Worm (Caenorhabditis elegans): ENCODE results near the gene K04D7.6.

- no peak for TF ChIP-seq atf-7 (tag; optimal IDR thresholded peaks at IDR 0.05)
- no peak for TF ChIP-seq lin-54 (GFP tag; optimal IDR thresholded peaks at IDR 0.05)
- no peak for TF ChIP-seq nfya-1 (tag; optimal IDR thresholded peaks at IDR 0.05; ENCODE audit: borderline replicate concordance, insufficient read depth)
- no peak for TF ChIP-seq F37B4.10 (GFP tag; IDR thresholded peaks at IDR 0.05)
- TF ChIP-seq akir-1 (GFP tag; optimal IDR thresholded peaks at IDR 0.05) = no peak
- no peak for TF ChIP-seq aptf-3 (GFP tag; IDR thresholded peaks at IDR 0.05)
- TF ChIP-seq snpc-4 (GFP tag; optimal IDR thresholded peaks at IDR 0.05) = no peak
- no peak for TF ChIP-seq snpc-4 (tag; optimal IDR thresholded peaks at IDR 0.05)
- no peak for TF ChIP-seq ceh-100 (GFP tag; IDR thresholded peaks at IDR 0.05)
- TF ChIP-seq fkh-3 (tag; optimal IDR thresholded peaks at IDR 0.05) = no peak
- no peak for TF ChIP-seq unc-62 (GFP tag; optimal IDR thresholded peaks at IDR 0.05)
- TF ChIP-seq rpc-1 (optimal IDR thresholded peaks at IDR 0.05) = no peak
- no peak for TF ChIP-seq rpc-1 (tag; optimal IDR thresholded peaks at IDR 0.05)
These were observed 35.3 kb downstream of the K04D7.6 start for ce11 chrIV:10170808-10171207.
